Fruit fly (Drosophila melanogaster): Measurements from ENCODE around the gene Prp18.

DNA sequence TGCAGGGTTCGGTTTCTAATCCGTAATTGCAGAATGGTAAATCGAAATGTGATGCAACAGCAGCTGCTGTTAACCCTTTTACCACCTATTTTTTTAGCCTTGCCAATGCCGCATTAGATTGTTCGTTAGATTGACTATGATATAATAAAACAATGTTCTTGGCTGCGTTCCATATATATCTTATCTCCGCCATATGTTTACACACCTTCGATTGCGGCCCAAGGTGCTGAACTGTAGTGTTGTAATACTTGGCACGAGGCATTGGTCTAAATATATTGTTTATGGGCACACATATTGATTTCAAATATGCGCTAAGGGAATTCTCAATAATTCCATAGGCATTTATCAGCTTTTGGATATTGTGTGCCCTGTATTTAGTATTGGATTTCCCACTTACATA, 39.4 kb downstream of the Prp18 start:
- TF ChIP-seq Sin3A (optimal IDR thresholded peaks at IDR 0.05), result no peak
- no peak for TF ChIP-seq psq (optimal IDR thresholded peaks at IDR 0.05)
- TF ChIP-seq ttk (optimal IDR thresholded peaks at IDR 0.05), result no peak

Measured in Kc167 (cell line).